Fruit fly (Drosophila melanogaster): ENCODE data around the gene CG42507.

The CG42507 gene

DNA sequence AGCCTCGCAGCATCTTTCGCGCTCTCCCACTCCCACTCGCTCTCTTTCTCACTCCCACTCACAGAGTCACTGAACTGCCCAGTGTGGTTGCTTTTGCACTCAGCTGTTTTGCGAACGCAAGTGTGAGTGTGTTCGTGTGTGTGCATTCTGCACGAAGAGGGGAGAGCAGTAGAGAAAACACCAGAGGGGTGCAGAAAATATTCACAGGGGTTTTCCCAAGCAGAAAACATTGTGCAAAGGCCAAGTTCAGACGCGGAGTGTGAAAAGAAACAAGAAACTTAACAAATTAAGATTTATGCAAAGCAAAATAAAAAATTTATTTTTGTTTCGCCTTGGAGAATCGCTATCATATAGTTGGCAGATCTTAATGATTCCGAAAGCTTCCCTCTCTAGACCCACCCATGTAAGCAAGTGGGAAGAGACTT lies 27.7 kb upstream of the CG42507 start (continued):
- peak; percentile 1 for TF ChIP-seq crc (GFP tag; optimal IDR thresholded peaks at IDR 0.05)
- TF ChIP-seq stc (GFP tag; IDR thresholded peaks at IDR 0.05): 0 out of 2 replicates have a peak, but pooled peaks have one; percentile 35
- TF ChIP-seq CG6683 (GFP tag; optimal IDR thresholded peaks at IDR 0.05): no peak
- peak; percentile 51; the same call in 1 of the 3 replicates for TF ChIP-seq ase (GFP tag; IDR thresholded peaks at IDR 0.05)
- peak; percentile 76 for TF ChIP-seq cg (GFP tag; optimal IDR thresholded peaks at IDR 0.05)
- TF ChIP-seq Med (GFP tag): peak; percentile 90
- TF ChIP-seq CG11504 (tag; optimal IDR thresholded peaks at IDR 0.05): peak; percentile 35
- no peak for TF ChIP-seq zf30C (GFP tag; optimal IDR thresholded peaks at IDR 0.05)
- no peak for TF ChIP-seq CG4707 (GFP tag; optimal IDR thresholded peaks at IDR 0.05)
- peak; percentile 31 for TF ChIP-seq CG10366 (GFP tag; IDR thresholded peaks at IDR 0.05)
- no peak for TF ChIP-seq CG31441 (GFP tag; IDR thresholded peaks at IDR 0.05)
- TF ChIP-seq ftz-f1 (GFP tag; optimal IDR thresholded peaks at IDR 0.05): no peak
- TF ChIP-seq crp (GFP tag; optimal IDR thresholded peaks at IDR 0.05): peak in 1 of 2 experiments; percentile 63
- peak; percentile 30 for TF ChIP-seq sens (GFP tag)
- TF ChIP-seq ssp (GFP tag; IDR thresholded peaks at IDR 0.05): 0 out of 2 replicates have a peak, but pooled peaks have one; percentile 10
- TF ChIP-seq lov (optimal IDR thresholded peaks at IDR 0.05): no peak
- TF ChIP-seq lov (GFP tag; IDR thresholded peaks at IDR 0.05): peak; percentile 71; the same call in 2 of the 3 replicates
- TF ChIP-seq cas (GFP tag; IDR thresholded peaks at IDR 0.05): 0 out of 2 replicates have a peak, but pooled peaks have one; percentile 5
- peak; percentile 24 for TF ChIP-seq Asciz (GFP tag; optimal IDR thresholded peaks at IDR 0.05)
- TF ChIP-seq pros (GFP tag; optimal IDR thresholded peaks at IDR 0.05): peak; percentile 80
- peak; percentile 31; the same call in 1 of the 2 replicates for TF ChIP-seq Ada2b (GFP tag; IDR thresholded peaks at IDR 0.05)
- TF ChIP-seq shn (GFP tag; optimal IDR thresholded peaks at IDR 0.05): no peak
- TF ChIP-seq ind (GFP tag; optimal IDR thresholded peaks at IDR 0.05): peak; percentile 31
- TF ChIP-seq pho (GFP tag; optimal IDR thresholded peaks at IDR 0.05): no peak
- TF ChIP-seq pan (optimal IDR thresholded peaks at IDR 0.05): no peak
- peak in 1 of 2 experiments; percentile 20 for TF ChIP-seq pan (GFP tag; optimal IDR thresholded peaks at IDR 0.05 in 1 of 2, IDR thresholded peaks at IDR 0.05 in 1 of 2)
- peak; percentile 77 for TF ChIP-seq Ets65A (GFP tag)
- TF ChIP-seq nom (GFP tag; optimal IDR thresholded peaks at IDR 0.05): peak; percentile 59
- peak; percentile 35; the same call in 1 of the 2 replicates for TF ChIP-seq ttk (GFP tag; IDR thresholded peaks at IDR 0.05)
- TF ChIP-seq sqz (GFP tag; optimal IDR thresholded peaks at IDR 0.05): no peak
- TF ChIP-seq dan (GFP tag; IDR thresholded peaks at IDR 0.05): no peak
- TF ChIP-seq maf-S (GFP tag; optimal IDR thresholded peaks at IDR 0.05): peak; percentile 34
- TF ChIP-seq lbe (GFP tag; optimal IDR thresholded peaks at IDR 0.05): peak; percentile 5
- TF ChIP-seq Hsf (GFP tag; optimal IDR thresholded peaks at IDR 0.05): peak; percentile 8
- TF ChIP-seq dmrt99B (tag; optimal IDR thresholded peaks at IDR 0.05): peak; percentile 41
- TF ChIP-seq slbo (GFP tag; IDR thresholded peaks at IDR 0.05): peak; percentile 32; the same call in 1 of the 2 replicates
- no peak for TF ChIP-seq CG2678 (tag; optimal IDR thresholded peaks at IDR 0.05)
- TF ChIP-seq Gug (GFP tag; IDR thresholded peaks at IDR 0.05): peak; percentile 31; the same call in 2 of the 4 replicates
- no peak for TF ChIP-seq CG10321 (GFP tag; IDR thresholded peaks at IDR 0.05)
- TF ChIP-seq Pdp1 (GFP tag; optimal IDR thresholded peaks at IDR 0.05): no peak

DNA sequence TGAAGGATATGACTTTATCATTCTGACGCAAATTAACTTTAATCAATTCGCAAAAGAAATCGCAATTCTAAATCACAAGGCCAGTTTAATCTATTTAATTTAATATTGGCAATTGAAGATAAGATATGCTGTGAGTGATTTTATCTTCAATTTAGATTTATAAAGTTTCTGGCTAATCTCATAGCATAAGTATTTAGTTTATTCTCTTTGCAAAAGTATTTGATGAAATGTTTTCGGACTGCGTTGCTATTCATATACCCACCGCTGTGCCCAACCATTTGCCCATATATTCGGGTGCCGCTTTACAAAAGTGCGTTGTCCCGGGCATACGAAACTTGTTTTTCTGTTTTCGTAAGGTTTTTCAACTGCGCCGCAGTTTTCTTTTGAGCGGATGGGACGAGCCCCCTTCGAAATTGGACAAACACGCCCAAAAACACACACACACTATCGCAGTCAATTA lies 27.2 kb upstream of the CG42507 start:
- TF ChIP-seq CG12299 (tag; optimal IDR thresholded peaks at IDR 0.05) (peak; percentile 94), Asciz (GFP tag; optimal IDR thresholded peaks at IDR 0.05) (peak; percentile 95), Dip2 (GFP tag; IDR thresholded peaks at IDR 0.05) (0 out of 2 replicates have a peak, but pooled peaks have one; percentile 68), ab (GFP tag; optimal IDR thresholded peaks at IDR 0.05) (peak; percentile 77), unpg (GFP tag; optimal IDR thresholded peaks at IDR 0.05) (peak; percentile 96), B-H2 (GFP tag; optimal IDR thresholded peaks at IDR 0.05) (peak; percentile 89), CG15479 (GFP tag; optimal IDR thresholded peaks at IDR 0.05) (no peak), Deaf1 (tag; optimal IDR thresholded peaks at IDR 0.05) (peak; percentile 83), CG9932 (GFP tag; IDR thresholded peaks at IDR 0.05) (peak; percentile 89), hbn (GFP tag; IDR thresholded peaks at IDR 0.05; ENCODE audit: partially characterized antibody) (no peak), pb (GFP tag; optimal IDR thresholded peaks at IDR 0.05) (peak; percentile 91), gcm2 (GFP tag; optimal IDR thresholded peaks at IDR 0.05) (peak; percentile 87), Taf1 (GFP tag; IDR thresholded peaks at IDR 0.05) (peak; percentile 82), CG7987 (GFP tag; optimal IDR thresholded peaks at IDR 0.05) (peak; percentile 88)
